Fruit fly (Drosophila melanogaster): ENCODE measurements around the gene Sodh1.
A peak's percentile ranks its signal among the peaks of the same experiment; 100 is the strongest.

The Sodh1 gene

DNA sequence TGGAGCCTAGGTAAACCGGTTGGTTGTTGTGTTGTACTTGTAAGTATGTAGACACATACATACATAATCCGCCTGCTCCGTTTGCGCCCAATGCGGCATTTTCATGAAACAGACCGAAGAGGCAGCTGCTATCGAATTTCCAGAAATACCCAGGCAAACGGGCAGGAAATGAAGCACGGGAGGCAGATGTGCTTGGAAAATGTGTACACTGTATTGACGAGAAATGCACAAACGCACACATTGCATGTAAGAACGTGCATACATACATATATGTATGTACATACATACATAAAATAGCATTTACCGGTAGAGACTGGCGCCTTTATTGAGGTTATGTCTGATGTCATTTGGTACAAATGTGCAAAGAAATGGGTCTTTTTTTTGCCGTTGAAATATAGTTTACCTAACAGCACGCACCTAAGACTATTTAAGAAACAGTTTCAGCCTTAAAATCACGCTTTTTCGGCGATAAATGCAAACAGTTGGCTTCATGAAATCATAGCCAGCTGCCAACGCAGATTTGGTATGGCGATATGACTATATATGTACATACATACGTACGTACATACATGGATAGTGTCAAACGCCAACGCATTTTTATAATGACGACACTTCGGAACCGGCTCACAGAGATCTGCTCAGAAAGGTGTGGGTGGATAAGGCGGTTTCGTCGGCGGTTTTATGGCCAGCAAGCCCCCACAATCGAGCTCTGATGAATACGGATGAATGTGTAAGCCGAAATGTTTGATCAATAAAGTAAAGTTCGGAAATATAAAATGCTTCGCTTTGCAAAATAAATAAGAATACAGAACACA lies 37.6 kb downstream of the Sodh1 start:
- TF ChIP-seq HLH106 (tag; optimal IDR thresholded peaks at IDR 0.05) (peak; percentile 10), dl (GFP tag; optimal IDR thresholded peaks at IDR 0.05; ENCODE audit: insufficient read depth in 1 of 2, partially characterized antibody in 2 of 2) (no peak), CrebA (GFP tag; optimal IDR thresholded peaks at IDR 0.05; ENCODE audit: borderline replicate concordance) (no peak), Dfd (GFP tag; optimal IDR thresholded peaks at IDR 0.05) (no peak), Sp1 (GFP tag; optimal IDR thresholded peaks at IDR 0.05) (no peak), Rel (GFP tag; optimal IDR thresholded peaks at IDR 0.05) (no peak), Rel (tag; optimal IDR thresholded peaks at IDR 0.05) (peak; percentile 17)

DNA sequence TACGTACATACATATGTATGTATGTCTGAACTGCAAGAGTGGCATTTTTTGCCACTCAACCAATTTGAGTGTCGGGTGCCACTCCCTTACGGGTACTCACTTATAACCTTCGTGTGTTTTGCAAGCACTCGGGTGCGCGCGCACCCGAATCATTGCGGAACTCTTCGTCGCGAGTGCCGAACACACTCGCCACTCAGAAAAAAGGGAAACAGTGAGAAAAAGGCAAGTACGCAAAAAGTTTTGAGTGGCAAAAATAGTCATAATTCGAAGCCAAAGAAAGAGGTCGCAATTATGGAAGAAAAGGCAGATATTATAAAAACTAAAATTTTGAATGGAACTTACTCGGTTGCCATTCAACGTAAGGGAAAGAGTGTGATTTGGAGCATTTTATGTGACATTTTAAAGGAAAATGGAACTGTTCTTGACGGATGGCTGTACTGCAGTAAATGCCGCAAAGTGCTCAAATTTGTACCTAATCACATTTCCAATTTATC lies 38.2 kb downstream of the Sodh1 start:
- TF ChIP-seq Abd-B (GFP tag; optimal IDR thresholded peaks at IDR 0.05) (no peak), h (GFP tag; optimal IDR thresholded peaks at IDR 0.05) (peak; percentile 75), CG32264 (GFP tag; optimal IDR thresholded peaks at IDR 0.05) (no peak), pan (optimal IDR thresholded peaks at IDR 0.05) (peak; percentile 40), woc (GFP tag; optimal IDR thresholded peaks at IDR 0.05) (peak; percentile 29), dsf (GFP tag; optimal IDR thresholded peaks at IDR 0.05; ENCODE audit: borderline replicate concordance) (no peak), dl (GFP tag; optimal IDR thresholded peaks at IDR 0.05; ENCODE audit: insufficient read depth in 1 of 2, partially characterized antibody in 2 of 2) (no peak), GATAd (GFP tag; optimal IDR thresholded peaks at IDR 0.05) (no peak), Dif (GFP tag; optimal IDR thresholded peaks at IDR 0.05; ENCODE audit: partially characterized antibody) (no peak), Dfd (GFP tag; optimal IDR thresholded peaks at IDR 0.05) (no peak), Sp1 (GFP tag; optimal IDR thresholded peaks at IDR 0.05) (no peak), brk (GFP tag; optimal IDR thresholded peaks at IDR 0.05) (peak; percentile 6), foxo (GFP tag; optimal IDR thresholded peaks at IDR 0.05) (peak in 1 of 2 experiments; percentile 20), usp (GFP tag; optimal IDR thresholded peaks at IDR 0.05) (no peak), Hr78 (GFP tag; optimal IDR thresholded peaks at IDR 0.05) (no peak), psq (GFP tag; optimal IDR thresholded peaks at IDR 0.05) (no peak), lola (GFP tag; optimal IDR thresholded peaks at IDR 0.05) (no peak), sage (GFP tag; optimal IDR thresholded peaks at IDR 0.05) (no peak), Myc (optimal IDR thresholded peaks at IDR 0.05) (no peak), OdsH (GFP tag; optimal IDR thresholded peaks at IDR 0.05) (no peak), br (GFP tag; optimal IDR thresholded peaks at IDR 0.05) (no peak), sv (GFP tag; optimal IDR thresholded peaks at IDR 0.05) (no peak), N (GFP tag; optimal IDR thresholded peaks at IDR 0.05) (no peak), ey (GFP tag; optimal IDR thresholded peaks at IDR 0.05) (peak; percentile 36), rgr (GFP tag; optimal IDR thresholded peaks at IDR 0.05) (peak; percentile 33), dmrt93B (GFP tag; optimal IDR thresholded peaks at IDR 0.05) (no peak), Rel (GFP tag; optimal IDR thresholded peaks at IDR 0.05) (no peak), Rel (tag; optimal IDR thresholded peaks at IDR 0.05) (peak; percentile 57), Hnf4 (GFP tag; optimal IDR thresholded peaks at IDR 0.05) (no peak), fru (GFP tag; optimal IDR thresholded peaks at IDR 0.05) (peak; percentile 40), tai (GFP tag; optimal IDR thresholded peaks at IDR 0.05) (no peak), Mio (GFP tag; optimal IDR thresholded peaks at IDR 0.05) (no peak), Hr83 (GFP tag; optimal IDR thresholded peaks at IDR 0.05; ENCODE audit: poor library complexity, severe bottlenecking) (peak; percentile 53), HLH106 (tag; optimal IDR thresholded peaks at IDR 0.05) (no peak), Jra (GFP tag; optimal IDR thresholded peaks at IDR 0.05) (no peak), CrebA (GFP tag; optimal IDR thresholded peaks at IDR 0.05; ENCODE audit: borderline replicate concordance) (no peak), CG9705 (GFP tag; optimal IDR thresholded peaks at IDR 0.05) (no peak), Vsx2 (GFP tag; optimal IDR thresholded peaks at IDR 0.05; ENCODE audit: partially characterized antibody) (no peak), jim (GFP tag; optimal IDR thresholded peaks at IDR 0.05) (no peak)
